Worm (Caenorhabditis elegans) whole organism, L1 larva: ENCODE measurements around the gene wrt-3.

Source experiments
- ama-1 ChIP-seq: fragments of 150-350 bp; optimal IDR thresholded peaks from 2 replicates; lab custom pipeline; 2014
- dsc-1 ChIP-seq: sonication (generic microtip); optimal IDR thresholded peaks from 2 replicates; lab custom pipeline; 2016; ENCODE audit warnings: mild to moderate bottlenecking, missing genetic modification characterization, missing compliant biosample characterization
- efl-1 ChIP-seq, 4 experiments: fragments of 150-350 bp; optimal IDR thresholded peaks in 3 of 4; peaks in 1 of 4; 1 replicate in 1 of 4; 2 replicates in 3 of 4; lab custom pipeline; 2014; ENCODE audit warnings: missing biosample characterization in 2 of 4, missing genetic modification characterization in 2 of 4, missing genetic modification reagents in 2 of 4
- efl-3 ChIP-seq: fragments of 200-800 bp; sonication (Bioruptor generic); optimal IDR thresholded peaks from 2 replicates; lab custom pipeline; 2018; ENCODE audit warnings: mild to moderate bottlenecking, missing genetic modification characterization, missing compliant biosample characterization
- fkh-10 ChIP-seq: sonication (generic microtip); optimal IDR thresholded peaks from 2 replicates; lab custom pipeline; 2017; ENCODE audit warnings: missing biosample characterization, missing genetic modification reagents, missing genetic modification characterization
- lin-13 ChIP-seq: fragments of 150-350 bp; optimal IDR thresholded peaks from 2 replicates; lab custom pipeline; 2014; ENCODE audit warnings: missing biosample characterization, missing genetic modification reagents, missing genetic modification characterization
- lin-14 ChIP-seq: fragments of 200-800 bp; sonication (Bioruptor generic); optimal IDR thresholded peaks from 2 replicates; lab custom pipeline; 2018; ENCODE audit warnings: mild to moderate bottlenecking, missing genetic modification characterization, moderate library complexity, missing compliant biosample characterization
- lin-15B ChIP-seq: fragments of 150-350 bp; sonication (generic microtip); optimal IDR thresholded peaks from 3 replicates; lab custom pipeline; 2014; ENCODE audit warnings: missing biosample characterization, missing genetic modification characterization
- nhr-11 ChIP-seq: fragments of 150-350 bp; optimal IDR thresholded peaks from 2 replicates; lab custom pipeline; 2014; ENCODE audit warnings: missing biosample characterization, missing genetic modification characterization
- nhr-90 ChIP-seq: sonication (generic microtip); optimal IDR thresholded peaks from 2 replicates; lab custom pipeline; 2016; ENCODE audit warnings: mild to moderate bottlenecking, missing genetic modification characterization, missing compliant biosample characterization; ENCODE audit not compliant: poor library complexity
- sptf-1 ChIP-seq: fragments of 150-350 bp; optimal IDR thresholded peaks from 2 replicates; lab custom pipeline; 2014; ENCODE audit warnings: missing biosample characterization, missing genetic modification characterization
- swsn-7 ChIP-seq: sonication (generic microtip); optimal IDR thresholded peaks from 2 replicates; lab custom pipeline; 2016; ENCODE audit warnings: missing genetic modification characterization, missing compliant biosample characterization

- TF ChIP-seq efl-1 (optimal IDR thresholded peaks at IDR 0.05; lab: Kevin White, UChicago) (no peak), efl-1 (GFP tag; optimal IDR thresholded peaks at IDR 0.05 in 1 of 2; lab: Kevin White, UChicago) (no peak), lin-13 (GFP tag; lab: Kevin White, UChicago) (no peak), nhr-90 (no peak), dsc-1 (tag; lab: Kevin White, UChicago) (peak; percentile 98), sptf-1 (tag; lab: Kevin White, UChicago) (no peak), nhr-11 (tag; lab: Kevin White, UChicago) (no peak), ama-1 (lab: Kevin White, UChicago) (no peak), lin-14 (GFP tag; lab: Kevin White, UChicago) (no peak), swsn-7 (tag; lab: Kevin White, UChicago) (no peak), fkh-10 (GFP tag; lab: Kevin White, UChicago) (no peak), lin-15B (no peak), efl-3 (no peak)
Measured at ce11 chrIV:9469293-9469692, 8.0 kb downstream of the wrt-3 start.
